Worm (Caenorhabditis elegans): ENCODE measurements around the gene K03B4.4.

K03B4.4 gene

DNA sequence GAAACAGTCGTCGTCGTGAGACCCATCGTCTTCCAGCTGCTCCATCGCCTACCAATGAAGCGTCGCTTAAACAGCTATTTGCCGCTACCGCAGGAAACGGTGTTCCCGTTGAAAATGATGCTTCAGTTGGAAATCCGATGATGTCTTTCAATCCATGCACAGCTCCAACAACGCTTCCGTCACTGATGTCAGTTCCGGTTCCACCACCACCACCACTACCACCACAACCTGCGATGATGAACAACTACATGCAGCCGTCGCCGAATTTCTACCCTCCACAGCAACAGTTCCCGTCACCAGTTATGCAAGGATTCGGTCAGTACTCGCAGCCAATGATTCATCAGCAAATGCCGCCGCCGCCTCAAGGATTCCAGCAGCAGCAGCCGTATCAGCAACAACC, 52.2 kb downstream of the K03B4.4 start:
- no peak for TF ChIP-seq ets-7 (tag; optimal IDR thresholded peaks at IDR 0.05)
- no peak for TF ChIP-seq sea-1 (GFP tag; conservative IDR thresholded peaks at IDR 0.05)
- no peak for TF ChIP-seq tra-4 (tag; optimal IDR thresholded peaks at IDR 0.05)
- no peak for TF ChIP-seq hmbx-1 (tag; optimal IDR thresholded peaks at IDR 0.05)
- no peak for TF ChIP-seq aly-1 (tag; optimal IDR thresholded peaks at IDR 0.05)
- TF ChIP-seq scrt-1 (GFP tag; IDR thresholded peaks at IDR 0.05), result no peak
- no peak for TF ChIP-seq B0310.2 (tag; optimal IDR thresholded peaks at IDR 0.05)
- TF ChIP-seq tbx-37 (GFP tag; conservative IDR thresholded peaks at IDR 0.05), result no peak
- TF ChIP-seq F13C5.2 (tag; optimal IDR thresholded peaks at IDR 0.05), result no peak
- no peak for TF ChIP-seq tbx-11 (GFP tag; IDR thresholded peaks at IDR 0.05)

DNA sequence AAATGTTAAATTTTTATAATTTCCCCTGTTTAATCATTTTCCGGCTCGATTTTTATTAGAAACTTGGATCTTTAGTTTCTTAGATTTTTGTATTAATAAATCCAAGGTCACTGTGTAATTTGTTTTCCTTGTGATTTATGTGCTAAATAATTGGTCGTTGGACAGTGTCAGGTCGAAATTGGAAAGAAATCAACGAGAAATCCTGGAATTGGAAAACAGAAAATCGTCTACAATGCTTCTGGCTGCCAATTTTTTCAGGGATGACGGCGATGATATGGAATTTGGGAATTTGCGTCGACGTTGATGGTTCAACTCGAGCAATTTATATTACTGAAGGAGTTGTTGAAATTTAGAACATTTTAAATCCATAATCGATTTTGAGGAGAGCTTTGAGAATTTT, 52.8 kb downstream of the K03B4.4 start:
- TF ChIP-seq ceh-13 (GFP tag; optimal IDR thresholded peaks at IDR 0.05), result no peak
- no peak for TF ChIP-seq hmbx-1 (tag; optimal IDR thresholded peaks at IDR 0.05)
- TF ChIP-seq F13C5.2 (tag; optimal IDR thresholded peaks at IDR 0.05), result no peak
- TF ChIP-seq hnd-1 (tag; optimal IDR thresholded peaks at IDR 0.05), result no peak
- no peak for TF ChIP-seq flt-1 (GFP tag; IDR thresholded peaks at IDR 0.05)
- no peak for TF ChIP-seq pes-1 (GFP tag; IDR thresholded peaks at IDR 0.05)
- TF ChIP-seq ceh-36 (tag; optimal IDR thresholded peaks at IDR 0.05), result no peak
- no peak for TF ChIP-seq tbx-37 (GFP tag; conservative IDR thresholded peaks at IDR 0.05)
- no peak for TF ChIP-seq ama-1 (optimal IDR thresholded peaks at IDR 0.05)
- no peak for TF ChIP-seq sea-1 (GFP tag; conservative IDR thresholded peaks at IDR 0.05)
- TF ChIP-seq tra-4 (tag; optimal IDR thresholded peaks at IDR 0.05), result no peak
- TF ChIP-seq B0310.2 (tag; optimal IDR thresholded peaks at IDR 0.05), result no peak

Data from whole organism, early embryonic.